Worm (Caenorhabditis elegans) whole organism, late embryonic: ENCODE data around the gene R04D3.3.

Experiments used
- C38D4.7 ChIP-seq: fragments of 200-800 bp; sonication (Bioruptor generic); optimal IDR thresholded peaks from 2 replicates; lab custom pipeline; 2018; ENCODE audit warnings: mild to moderate bottlenecking, missing genetic modification characterization, moderate library complexity, missing compliant biosample characterization
- F13H6.1 ChIP-seq: sonication (generic microtip); optimal IDR thresholded peaks from 2 replicates; lab custom pipeline; 2016; ENCODE audit warnings: missing genetic modification characterization, missing compliant biosample characterization
- K02D7.2 ChIP-seq: sonication (generic microtip); optimal IDR thresholded peaks from 2 replicates; lab custom pipeline; 2017; ENCODE audit warnings: mild to moderate bottlenecking, missing genetic modification characterization, missing compliant biosample characterization
- T23F11.4 ChIP-seq: fragments of 200-800 bp; sonication (Bioruptor generic); optimal IDR thresholded peaks from 2 replicates; lab custom pipeline; 2018; ENCODE audit warnings: mild to moderate bottlenecking, missing genetic modification characterization, missing compliant biosample characterization
- Y22D7AL.16 ChIP-seq: sonication (generic microtip); optimal IDR thresholded peaks from 2 replicates; lab custom pipeline; 2016; ENCODE audit warnings: missing genetic modification characterization, missing compliant biosample characterization
- ama-1 ChIP-seq: fragments of 150-350 bp; optimal IDR thresholded peaks from 2 replicates; lab custom pipeline; 2014
- ceh-22 ChIP-seq: sonication (generic microtip); optimal IDR thresholded peaks from 2 replicates; lab custom pipeline; 2017; ENCODE audit warnings: missing biosample characterization, missing genetic modification characterization
- ceh-31 ChIP-seq: sonication (generic microtip); optimal IDR thresholded peaks from 2 replicates; lab custom pipeline; 2016; ENCODE audit warnings: missing genetic modification characterization, missing compliant biosample characterization
- ceh-48 ChIP-seq: sonication (generic microtip); optimal IDR thresholded peaks from 2 replicates; lab custom pipeline; 2016; ENCODE audit warnings: missing genetic modification characterization, inconsistent platforms, missing compliant biosample characterization
- ceh-6 ChIP-seq: fragments of 200-800 bp; sonication (Bioruptor generic); optimal IDR thresholded peaks from 2 replicates; lab custom pipeline; 2018; ENCODE audit warnings: mild to moderate bottlenecking, missing genetic modification characterization, missing compliant biosample characterization
- ceh-9 ChIP-seq: sonication (generic microtip); optimal IDR thresholded peaks from 2 replicates; lab custom pipeline; 2016; ENCODE audit warnings: mild to moderate bottlenecking, missing genetic modification characterization, inconsistent platforms, missing compliant biosample characterization
- dmd-4 ChIP-seq: sonication (generic microtip); optimal IDR thresholded peaks from 2 replicates; lab custom pipeline; 2016; ENCODE audit warnings: borderline replicate concordance, missing genetic modification characterization, missing compliant biosample characterization
- dve-1 ChIP-seq: sonication (generic microtip); optimal IDR thresholded peaks from 2 replicates; lab custom pipeline; 2017; ENCODE audit warnings: antibody characterized with exemption, mild to moderate bottlenecking, missing genetic modification characterization, missing compliant biosample characterization
- elt-2 ChIP-seq: sonication (generic microtip); optimal IDR thresholded peaks from 2 replicates; lab custom pipeline; 2016; ENCODE audit warnings: missing genetic modification reagents, missing genetic modification characterization, missing compliant biosample characterization
- elt-4 ChIP-seq: sonication (generic microtip); optimal IDR thresholded peaks from 2 replicates; lab custom pipeline; 2016; ENCODE audit warnings: missing genetic modification characterization, missing compliant biosample characterization
- ets-4 ChIP-seq: sonication (generic microtip); optimal IDR thresholded peaks from 2 replicates; lab custom pipeline; 2016; ENCODE audit warnings: missing genetic modification characterization, missing compliant biosample characterization
- gmeb-2 ChIP-seq: sonication (generic microtip); optimal IDR thresholded peaks from 2 replicates; lab custom pipeline; 2016; ENCODE audit warnings: missing genetic modification characterization, inconsistent platforms, missing compliant biosample characterization
- hlh-13 ChIP-seq: fragments of 200-800 bp; sonication (Bioruptor generic); optimal IDR thresholded peaks from 2 replicates; lab custom pipeline; 2018; ENCODE audit warnings: mild to moderate bottlenecking, missing genetic modification characterization, missing compliant biosample characterization
- hlh-30 ChIP-seq: sonication (generic microtip); optimal IDR thresholded peaks from 2 replicates; lab custom pipeline; 2017; ENCODE audit warnings: antibody characterized with exemption, missing genetic modification characterization, missing compliant biosample characterization; ENCODE audit not compliant: insufficient read depth
- hlh-6 ChIP-seq: sonication (generic microtip); optimal IDR thresholded peaks from 2 replicates; lab custom pipeline; 2016; ENCODE audit warnings: missing genotype, missing genetic modification characterization, missing compliant biosample characterization
- hlh-8 ChIP-seq: sonication (generic microtip); optimal IDR thresholded peaks from 2 replicates; lab custom pipeline; 2016; ENCODE audit warnings: missing genotype, missing genetic modification characterization, missing compliant biosample characterization
- lim-6 ChIP-seq: sonication (generic microtip); optimal IDR thresholded peaks from 2 replicates; lab custom pipeline; 2016; ENCODE audit warnings: missing genetic modification characterization, missing compliant biosample characterization
- lin-11 ChIP-seq: fragments of 200-800 bp; sonication (Bioruptor generic); optimal IDR thresholded peaks from 2 replicates; lab custom pipeline; 2018; ENCODE audit warnings: mild to moderate bottlenecking, missing genetic modification characterization, missing compliant biosample characterization
- mec-3 ChIP-seq: sonication (generic microtip); optimal IDR thresholded peaks from 2 replicates; lab custom pipeline; 2016; ENCODE audit warnings: borderline replicate concordance, missing genetic modification characterization, missing compliant biosample characterization
- nhr-11 ChIP-seq: fragments of 150-350 bp; optimal IDR thresholded peaks from 2 replicates; lab custom pipeline; 2014; ENCODE audit warnings: missing biosample characterization, missing genetic modification characterization
- nhr-232 ChIP-seq: sonication (generic microtip); optimal IDR thresholded peaks from 2 replicates; lab custom pipeline; 2016; ENCODE audit warnings: missing genetic modification characterization, missing compliant biosample characterization
- npax-4 ChIP-seq: sonication (generic microtip); optimal IDR thresholded peaks from 2 replicates; lab custom pipeline; 2016; ENCODE audit warnings: missing genetic modification characterization, missing compliant biosample characterization
- pat-9 ChIP-seq: fragments of 200-800 bp; sonication (Bioruptor generic); optimal IDR thresholded peaks from 2 replicates; lab custom pipeline; 2018; ENCODE audit warnings: mild to moderate bottlenecking, missing genetic modification characterization, moderate library complexity, missing compliant biosample characterization
- rnt-1 ChIP-seq: sonication (generic microtip); optimal IDR thresholded peaks from 2 replicates; lab custom pipeline; 2016; ENCODE audit warnings: missing genetic modification characterization, missing compliant biosample characterization
- sdc-2 ChIP-seq: sonication (generic microtip); optimal IDR thresholded peaks from 2 replicates; lab custom pipeline; 2016; ENCODE audit warnings: missing genotype, missing genetic modification characterization, missing compliant biosample characterization
- sox-2 ChIP-seq: fragments of 200-800 bp; sonication (Bioruptor generic); IDR thresholded peaks from 2 replicates; pipeline ENCODE4 v1.3.6; 2022; ENCODE audit warnings: missing genetic modification reagents, missing genetic modification characterization, missing compliant biosample characterization
- tbx-2 ChIP-seq: sonication (generic microtip); optimal IDR thresholded peaks from 2 replicates; lab custom pipeline; 2016; ENCODE audit warnings: missing genetic modification characterization, missing compliant biosample characterization
- unc-3 ChIP-seq, 2 experiments: fragments of 200-800 bp in 1 of 2; sonication (Bioruptor generic) in 1 of 2; sonication (generic microtip) in 1 of 2; conservative IDR thresholded peaks in 1 of 2; optimal IDR thresholded peaks in 1 of 2; 2 replicates each; pipeline versions ENCODE4 v1.3.6 to Lab custom; 2016 to 2022; ENCODE audit warnings: missing compliant biosample characterization in 2 of 2, missing genetic modification characterization in 2 of 2, missing genetic modification reagents in 1 of 2
- unc-42 ChIP-seq: sonication (generic microtip); optimal IDR thresholded peaks from 2 replicates; lab custom pipeline; 2016; ENCODE audit warnings: missing genotype, missing genetic modification characterization, missing compliant biosample characterization
- zip-5 ChIP-seq: sonication (generic microtip); optimal IDR thresholded peaks from 2 replicates; lab custom pipeline; 2016; ENCODE audit warnings: missing genetic modification characterization, missing compliant biosample characterization

Gene R04D3.3

ce11 chrX:13306869-13307446 lies 16.5 kb upstream of the R04D3.3 start (continued):
- no peak for TF ChIP-seq nhr-11
- TF ChIP-seq K02D7.2 (tag; lab: Kevin White, UChicago) = peak; percentile 89
- peak; percentile 64 for TF ChIP-seq lim-6 (tag; lab: Kevin White, UChicago)
- peak; percentile 80 for TF ChIP-seq rnt-1 (tag; lab: Kevin White, UChicago)
- no peak for TF ChIP-seq mec-3
- TF ChIP-seq dmd-4 (tag; lab: Kevin White, UChicago) = peak; percentile 89
- TF ChIP-seq F13H6.1 (tag; lab: Kevin White, UChicago) = peak; percentile 72
- TF ChIP-seq hlh-6 (tag; lab: Kevin White, UChicago) = peak; percentile 89
- TF ChIP-seq elt-2 (tag; lab: Kevin White, UChicago) = peak; percentile 94
- no peak for TF ChIP-seq ama-1 (lab: Kevin White, UChicago)
- no peak for TF ChIP-seq elt-4 (tag; lab: Kevin White, UChicago)
- TF ChIP-seq ceh-22 = no peak
- TF ChIP-seq unc-42 (tag; lab: Kevin White, UChicago) = peak; percentile 68
- peak; percentile 94 for TF ChIP-seq ceh-6 (GFP tag; lab: Kevin White, UChicago)
- TF ChIP-seq sox-2 = peak; percentile 92
- TF ChIP-seq T23F11.4 (GFP tag; lab: Kevin White, UChicago) = peak; percentile 88
- peak; percentile 82 for TF ChIP-seq ceh-31 (tag; lab: Kevin White, UChicago)
- TF ChIP-seq C38D4.7 (GFP tag; lab: Kevin White, UChicago) = peak; percentile 88
- TF ChIP-seq tbx-2 = peak; percentile 85
- TF ChIP-seq dve-1 (tag; lab: Kevin White, UChicago) = peak; percentile 95
- TF ChIP-seq Y22D7AL.16 (tag; lab: Kevin White, UChicago) = peak; percentile 90
- peak; percentile 82 for TF ChIP-seq hlh-13 (GFP tag; lab: Kevin White, UChicago)
- peak; percentile 82 for TF ChIP-seq nhr-232
- TF ChIP-seq gmeb-2 = peak; percentile 94
- TF ChIP-seq hlh-8 (tag; lab: Kevin White, UChicago) = peak; percentile 93
- TF ChIP-seq ceh-9 (tag; lab: Kevin White, UChicago) = peak; percentile 77
- TF ChIP-seq, all 69 proteins: peak for 62

- TF ChIP-seq unc-3 (GFP tag; conservative IDR thresholded peaks at IDR 0.05; lab: Robert Waterston, UW) (no peak), unc-3 (tag; optimal IDR thresholded peaks at IDR 0.05; lab: Kevin White, UChicago) (no peak), lim-6 (tag; lab: Kevin White, UChicago) (no peak)
Measured at ce11 chrX:13305779-13306178, 15.3 kb upstream of the R04D3.3 start, which contains the start of gene srd-43. Gene srd-43, minus strand, starts transcription at chrX:13305844.

ce11 chrX:13303357-13303756 lies 12.9 kb upstream of the R04D3.3 start, which contains the start of gene srd-42:
Gene srd-42, minus strand, starts transcription at chrX:13303457.
- TF ChIP-seq sox-2 = no peak
- TF ChIP-seq npax-4 (tag; lab: Kevin White, UChicago) = no peak
- no peak for TF ChIP-seq pat-9
- no peak for TF ChIP-seq unc-3 (GFP tag; conservative IDR thresholded peaks at IDR 0.05; lab: Robert Waterston, UW)
- no peak for TF ChIP-seq unc-3 (tag; optimal IDR thresholded peaks at IDR 0.05; lab: Kevin White, UChicago)
- no peak for TF ChIP-seq rnt-1 (tag; lab: Kevin White, UChicago)
- TF ChIP-seq sdc-2 (tag; lab: Kevin White, UChicago) = no peak
- no peak for TF ChIP-seq zip-5 (tag; lab: Kevin White, UChicago)
- no peak for TF ChIP-seq K02D7.2 (tag; lab: Kevin White, UChicago)
- TF ChIP-seq ceh-48 = no peak
- no peak for TF ChIP-seq elt-2 (tag; lab: Kevin White, UChicago)
- TF ChIP-seq hlh-13 (GFP tag; lab: Kevin White, UChicago) = no peak
- no peak for TF ChIP-seq tbx-2
- no peak for TF ChIP-seq lin-11 (tag; lab: Kevin White, UChicago)
- no peak for TF ChIP-seq dmd-4 (tag; lab: Kevin White, UChicago)
- no peak for TF ChIP-seq hlh-30
- TF ChIP-seq unc-42 (tag; lab: Kevin White, UChicago) = no peak
- no peak for TF ChIP-seq ets-4 (tag; lab: Kevin White, UChicago)
- TF ChIP-seq nhr-232 = no peak
